Fruit fly (Drosophila melanogaster): ENCODE measurements around the gene Vti1a.

Vti1a gene

dm6 chr3L:728579-728978 is 35.9 kb upstream of the Vti1a start:
- no peak for TF ChIP-seq CG17801 (GFP tag; optimal IDR thresholded peaks at IDR 0.05; ENCODE audit: partially characterized antibody)

DNA sequence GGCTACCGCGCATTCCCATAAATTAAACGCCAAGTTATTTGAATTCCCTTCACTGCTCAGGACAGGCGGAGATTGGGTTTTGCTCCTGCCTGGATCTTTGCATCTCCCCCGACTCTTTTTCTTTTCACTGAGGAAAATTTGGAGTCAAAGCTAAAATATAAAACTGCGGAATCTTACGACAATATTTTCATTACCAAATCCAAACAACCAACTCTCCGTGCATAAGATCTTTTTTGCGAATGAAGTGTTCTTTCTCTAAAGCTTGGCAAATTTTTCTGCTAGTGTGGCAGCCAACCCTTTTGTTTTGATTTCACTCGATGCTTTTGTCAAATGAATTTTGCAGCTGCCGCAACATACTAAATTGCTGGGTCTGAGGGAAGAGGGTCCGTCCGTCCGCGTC is 35.2 kb upstream of the Vti1a start:
- TF ChIP-seq CG17801 (GFP tag; optimal IDR thresholded peaks at IDR 0.05; ENCODE audit: partially characterized antibody): no peak

- TF ChIP-seq CG17801 (GFP tag; optimal IDR thresholded peaks at IDR 0.05; ENCODE audit: partially characterized antibody): no peak
Observed at dm6 chr3L:727190-727589, 34.5 kb upstream of the Vti1a start.

- no peak for TF ChIP-seq CG17801 (GFP tag; optimal IDR thresholded peaks at IDR 0.05; ENCODE audit: partially characterized antibody)
Observed at dm6 chr3L:726486-727180, 33.9 kb upstream of the Vti1a start.

- no peak for TF ChIP-seq CG17801 (GFP tag; optimal IDR thresholded peaks at IDR 0.05; ENCODE audit: partially characterized antibody)
Observed at dm6 chr3L:725527-726191, 32.9 kb upstream of the Vti1a start.

DNA sequence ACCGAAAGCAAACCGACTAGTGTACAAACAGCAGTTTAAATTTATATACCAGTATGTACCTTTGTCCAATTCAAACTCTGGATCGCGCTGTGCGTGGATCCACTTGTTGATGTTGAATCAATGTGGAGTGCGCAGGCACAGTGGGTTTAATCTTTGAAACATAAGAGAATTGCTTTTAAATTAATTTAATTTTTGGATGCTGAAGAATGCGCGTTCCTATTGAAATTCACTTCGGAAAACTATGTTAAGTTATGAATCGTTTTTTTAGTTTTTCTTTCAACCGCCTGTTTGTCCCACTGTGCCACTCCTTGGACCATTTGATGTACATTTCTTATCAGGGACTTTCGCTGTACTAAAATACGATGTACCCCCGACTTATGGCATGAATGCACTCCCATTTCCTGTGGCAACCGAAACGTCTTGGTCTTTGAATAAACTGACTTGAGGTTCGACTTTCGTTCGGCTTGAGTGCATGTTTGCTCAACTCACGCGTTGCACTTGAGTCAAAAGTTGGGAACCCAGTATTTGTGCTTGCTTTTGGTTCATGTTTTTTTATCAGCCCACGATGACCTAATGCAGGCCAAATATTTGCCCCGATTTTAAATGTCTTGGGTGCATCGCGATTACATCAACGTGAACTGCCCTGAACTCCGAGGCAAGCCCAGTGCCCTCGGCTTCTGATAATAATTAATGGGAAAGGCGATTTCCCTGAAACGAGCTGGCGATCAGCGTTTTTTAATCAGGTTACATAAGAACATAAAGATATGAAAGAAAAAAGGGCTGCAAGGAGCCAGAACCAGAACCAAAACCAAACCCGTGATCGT is 32.0 kb upstream of the Vti1a start:
- peak; percentile 34 for TF ChIP-seq CG17801 (GFP tag; optimal IDR thresholded peaks at IDR 0.05; ENCODE audit: partially characterized antibody)

- TF ChIP-seq CG17801 (GFP tag; optimal IDR thresholded peaks at IDR 0.05; ENCODE audit: partially characterized antibody): no peak
Observed at dm6 chr3L:723654-724461, 31.1 kb upstream of the Vti1a start.

DNA sequence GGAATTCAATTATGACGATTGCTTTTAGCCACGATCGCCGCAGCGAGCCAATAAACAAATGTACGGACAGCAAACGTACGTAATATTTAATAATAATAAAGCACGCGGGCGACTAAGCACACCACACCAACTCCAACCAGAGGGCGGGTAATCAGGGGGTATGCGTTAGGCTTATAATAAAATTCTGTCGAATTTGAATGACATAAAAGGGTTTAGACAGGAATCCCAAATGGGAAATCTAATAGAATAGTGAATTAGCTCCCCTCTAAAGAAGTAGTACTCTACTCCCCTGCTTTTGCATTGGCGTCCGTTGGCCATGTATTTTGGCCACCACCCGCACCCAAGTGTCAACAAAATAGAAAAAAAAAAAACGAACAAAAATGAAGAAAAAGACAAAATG is 29.7 kb upstream of the Vti1a start:
- TF ChIP-seq CG17801 (GFP tag; optimal IDR thresholded peaks at IDR 0.05; ENCODE audit: partially characterized antibody): no peak

DNA sequence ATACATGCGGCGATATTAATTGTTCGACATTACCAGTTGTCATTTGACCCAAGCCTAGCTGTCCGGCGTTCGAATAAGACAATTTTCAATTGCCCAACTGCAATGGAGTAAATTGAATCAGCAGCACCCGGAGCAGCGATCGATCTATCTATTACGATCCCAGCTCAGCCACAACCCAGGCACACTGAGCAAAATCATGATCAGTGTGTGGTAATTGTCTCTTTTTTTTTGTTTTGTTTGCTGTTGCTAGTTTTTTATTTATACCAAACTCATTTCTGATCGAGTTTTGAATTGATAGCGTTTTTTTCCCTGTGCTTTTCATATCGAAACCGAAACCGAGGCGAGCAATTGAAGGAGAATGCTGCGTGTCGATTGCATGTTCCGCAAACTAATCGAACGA is 29.1 kb upstream of the Vti1a start:
- no peak for TF ChIP-seq CG17801 (GFP tag; optimal IDR thresholded peaks at IDR 0.05; ENCODE audit: partially characterized antibody)

- no peak for TF ChIP-seq CG17801 (GFP tag; optimal IDR thresholded peaks at IDR 0.05; ENCODE audit: partially characterized antibody)
Observed at dm6 chr3L:721026-721425, 28.3 kb upstream of the Vti1a start.

DNA sequence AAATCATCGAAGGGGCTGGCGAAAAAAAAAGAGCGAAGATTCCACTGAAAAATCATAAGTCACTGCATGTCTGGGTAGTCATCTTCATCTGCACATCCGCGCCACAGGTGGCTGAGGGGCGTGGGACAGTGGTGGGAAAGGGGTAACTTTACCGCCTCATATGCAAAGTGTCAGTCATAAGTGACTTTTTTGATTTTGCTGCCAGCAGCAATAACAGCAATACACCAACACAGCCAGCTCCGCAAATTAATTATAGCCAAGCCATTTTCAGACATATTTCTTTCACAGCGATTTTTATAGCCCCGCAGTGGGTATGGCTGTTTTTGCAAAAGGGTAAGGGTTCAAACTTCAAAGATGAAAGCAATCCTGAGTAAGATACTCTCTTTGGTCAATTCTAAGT is 25.7 kb upstream of the Vti1a start:
- TF ChIP-seq CG17801 (GFP tag; optimal IDR thresholded peaks at IDR 0.05; ENCODE audit: partially characterized antibody): no peak

DNA sequence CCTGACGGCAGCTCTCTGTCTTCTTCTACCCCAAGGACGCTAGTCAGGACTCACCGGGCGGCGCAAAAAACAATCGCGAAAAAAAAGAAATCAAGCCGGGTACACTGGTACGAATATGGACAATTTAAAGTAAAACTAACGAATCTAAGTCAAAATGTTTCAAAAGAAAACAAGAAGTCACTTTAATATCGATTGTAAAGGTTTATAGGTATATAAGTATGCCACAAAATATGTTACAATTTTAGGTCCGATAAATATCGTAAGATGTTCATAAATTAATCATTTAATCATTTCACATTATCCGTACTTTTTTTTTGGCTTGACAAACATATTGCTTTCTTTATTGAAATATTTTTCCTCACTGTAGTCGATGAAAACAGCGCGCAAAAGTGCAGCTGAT is 23.4 kb upstream of the Vti1a start:
- TF ChIP-seq CG17801 (GFP tag; optimal IDR thresholded peaks at IDR 0.05; ENCODE audit: partially characterized antibody): no peak

DNA sequence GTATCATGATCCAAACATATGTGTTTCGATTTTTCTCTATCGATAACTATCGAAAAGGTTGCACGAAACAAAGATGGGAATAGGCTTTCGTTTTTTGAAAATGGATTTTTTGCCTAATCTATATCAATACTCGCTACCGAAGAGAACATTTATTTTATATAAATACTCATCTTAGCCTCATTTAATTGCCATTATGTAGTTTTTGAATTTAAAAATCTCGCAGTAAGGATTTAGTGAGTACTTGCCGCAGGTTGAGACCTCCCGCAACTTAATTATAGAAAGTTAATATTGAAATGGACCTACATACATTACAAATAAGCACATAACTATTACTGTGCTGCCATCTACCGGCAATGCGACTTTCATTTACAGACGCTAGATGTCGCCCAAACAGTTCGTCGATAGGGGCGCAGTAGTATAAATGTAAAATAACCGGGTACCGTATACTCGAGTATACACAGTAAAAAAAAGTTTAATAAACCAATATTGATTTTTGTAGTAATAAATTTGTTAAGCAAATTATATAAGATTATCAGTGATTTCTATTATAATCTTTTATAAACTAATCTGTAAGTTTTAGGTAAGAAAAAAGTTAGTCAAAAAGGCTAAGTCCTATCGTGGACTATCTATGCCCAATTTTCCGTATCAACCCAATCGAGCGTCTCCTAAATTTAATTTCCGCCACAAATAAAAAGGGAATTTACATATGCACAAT is 19.3 kb upstream of the Vti1a start, which contains the start of gene CG13896:
CG13896 (minus strand) TSS at position 12 of the 715 bp plus-strand sequence.
- TF ChIP-seq CG17801 (GFP tag; optimal IDR thresholded peaks at IDR 0.05; ENCODE audit: partially characterized antibody): peak; percentile 65

- no peak for TF ChIP-seq CG17801 (GFP tag; optimal IDR thresholded peaks at IDR 0.05; ENCODE audit: partially characterized antibody)
Observed at dm6 chr3L:710345-710822, 17.7 kb upstream of the Vti1a start, which contains the start of gene CkIIalpha-i3. CkIIalpha-i3 (minus strand) TSS chr3L:710607.

Data from ovary, adult (tissue).